Fruit fly (Drosophila melanogaster) whole organism, prepupa: ENCODE measurements around the gene ebi.
A peak's percentile ranks its signal among the peaks of the same experiment; 100 is the strongest.

Source experiments
- Blimp-1 ChIP-seq: fragments of 200-800 bp; sonication (Bioruptor generic); optimal IDR thresholded peaks from 3 replicates; lab custom pipeline; 2017; ENCODE audit warnings: missing biosample characterization, missing genetic modification characterization, mild to moderate bottlenecking, moderate library complexity, missing genetic modification reagents
- CG10669 ChIP-seq: fragments of 200-800 bp; sonication (Bioruptor generic); optimal IDR thresholded peaks from 3 replicates; lab custom pipeline; 2018; ENCODE audit warnings: missing biosample characterization, mild to moderate bottlenecking, missing genetic modification characterization, moderate library complexity
- CG11762 ChIP-seq: fragments of 200-800 bp; sonication (Bioruptor generic); optimal IDR thresholded peaks from 3 replicates; lab custom pipeline; 2016; ENCODE audit warnings: missing biosample characterization, missing genetic modification characterization; ENCODE audit not compliant: insufficient read depth
- CG11902 ChIP-seq: fragments of 200-800 bp; sonication (Bioruptor generic); optimal IDR thresholded peaks from 3 replicates; lab custom pipeline; 2016; ENCODE audit warnings: missing biosample characterization, missing genetic modification characterization
- CG1621 ChIP-seq: fragments of 200-800 bp; sonication (Bioruptor generic); optimal IDR thresholded peaks from 3 replicates; lab custom pipeline; 2018; ENCODE audit warnings: missing biosample characterization, mild to moderate bottlenecking, missing genetic modification characterization
- CG16779 ChIP-seq: fragments of 200-800 bp; sonication (Bioruptor generic); optimal IDR thresholded peaks from 3 replicates; lab custom pipeline; 2017; ENCODE audit warnings: missing biosample characterization, mild to moderate bottlenecking, missing genetic modification characterization
- CG3032 ChIP-seq: fragments of 200-800 bp; optimal IDR thresholded peaks from 2 replicates; lab custom pipeline; 2019; ENCODE audit warnings: missing biosample characterization, mild to moderate bottlenecking, missing genetic modification characterization, moderate library complexity
- CG31627 ChIP-seq: fragments of 200-800 bp; sonication (Bioruptor generic); optimal IDR thresholded peaks from 3 replicates; lab custom pipeline; 2016; ENCODE audit warnings: missing biosample characterization, missing genetic modification characterization
- CG3919 ChIP-seq: fragments of 200-800 bp; sonication (Bioruptor generic); optimal IDR thresholded peaks from 3 replicates; lab custom pipeline; 2016; ENCODE audit warnings: missing biosample characterization, missing genetic modification characterization
- CG4318 ChIP-seq: fragments of 200-800 bp; sonication (Bioruptor generic); optimal IDR thresholded peaks from 3 replicates; lab custom pipeline; 2017; ENCODE audit warnings: missing biosample characterization, mild to moderate bottlenecking, missing genetic modification characterization
- CG6276 ChIP-seq: fragments of 200-800 bp; sonication (Bioruptor generic); optimal IDR thresholded peaks from 2 replicates; lab custom pipeline; 2017; ENCODE audit warnings: missing biosample characterization, mild to moderate bottlenecking, missing genetic modification characterization
- CG6792 ChIP-seq: fragments of 200-800 bp; sonication (Bioruptor generic); optimal IDR thresholded peaks from 3 replicates; lab custom pipeline; 2016; ENCODE audit warnings: missing biosample characterization, missing genetic modification characterization
- CG6808 ChIP-seq: fragments of 200-800 bp; sonication (Bioruptor generic); optimal IDR thresholded peaks from 3 replicates; lab custom pipeline; 2017; ENCODE audit warnings: missing biosample characterization, missing genetic modification characterization, mild to moderate bottlenecking, moderate library complexity, missing genetic modification reagents
- CG6854 ChIP-seq: fragments of 200-800 bp; sonication (Bioruptor generic); optimal IDR thresholded peaks from 2 replicates; lab custom pipeline; 2017; ENCODE audit warnings: missing biosample characterization, mild to moderate bottlenecking, missing genetic modification characterization
- CG8319 ChIP-seq: fragments of 200-800 bp; sonication (Bioruptor generic); optimal IDR thresholded peaks from 3 replicates; lab custom pipeline; 2016; ENCODE audit warnings: missing biosample characterization, missing genetic modification characterization
- CG8632 ChIP-seq: fragments of 200-800 bp; sonication (Bioruptor generic); optimal IDR thresholded peaks from 3 replicates; lab custom pipeline; 2016; ENCODE audit warnings: missing biosample characterization, missing genetic modification characterization
- CG9139 ChIP-seq: fragments of 200-800 bp; sonication (Bioruptor generic); optimal IDR thresholded peaks from 3 replicates; lab custom pipeline; 2017; ENCODE audit warnings: missing biosample characterization, mild to moderate bottlenecking, missing genetic modification characterization
- Eip75B ChIP-seq: fragments of 200-800 bp; sonication (Bioruptor generic); optimal IDR thresholded peaks from 3 replicates; lab custom pipeline; 2016; ENCODE audit warnings: missing biosample characterization, missing genetic modification characterization
- Eip93F ChIP-seq: fragments of 200-800 bp; sonication (Bioruptor generic); optimal IDR thresholded peaks from 2 replicates; lab custom pipeline; 2016; ENCODE audit warnings: missing biosample characterization, mild to moderate bottlenecking, missing genetic modification characterization
- Ets21C ChIP-seq: fragments of 200-800 bp; sonication (Bioruptor generic); optimal IDR thresholded peaks from 3 replicates; lab custom pipeline; 2016; ENCODE audit warnings: missing biosample characterization, missing genetic modification characterization
- Ets96B ChIP-seq: fragments of 200-800 bp; optimal IDR thresholded peaks from 2 replicates; lab custom pipeline; 2019; ENCODE audit warnings: missing biosample characterization, mild to moderate bottlenecking, missing genetic modification characterization, moderate library complexity
- Gug ChIP-seq: fragments of 200-800 bp; sonication (Bioruptor generic); IDR thresholded peaks from 2 replicates; pipeline ENCODE4 v1.3.6; 2022; ENCODE audit warnings: missing biosample characterization, missing genetic modification characterization
- Hr39 ChIP-seq: fragments of 200-800 bp; sonication (Bioruptor generic); optimal IDR thresholded peaks from 2 replicates; lab custom pipeline; 2016; ENCODE audit warnings: missing biosample characterization, missing genetic modification characterization
- Hr4 ChIP-seq: fragments of 200-800 bp; sonication (Bioruptor generic); optimal IDR thresholded peaks from 3 replicates; lab custom pipeline; 2016; ENCODE audit warnings: missing biosample characterization, missing genetic modification characterization
- Lpt ChIP-seq: fragments of 200-800 bp; sonication (Bioruptor generic); optimal IDR thresholded peaks from 3 replicates; lab custom pipeline; 2016; ENCODE audit warnings: missing biosample characterization, missing genetic modification characterization
- Met ChIP-seq: fragments of 200-800 bp; sonication (Bioruptor generic); optimal IDR thresholded peaks from 3 replicates; lab custom pipeline; 2016; ENCODE audit warnings: missing biosample characterization, missing genetic modification characterization
- OdsH ChIP-seq: fragments of 200-800 bp; sonication (Bioruptor generic); optimal IDR thresholded peaks from 3 replicates; lab custom pipeline; 2016; ENCODE audit warnings: missing biosample characterization, missing genetic modification characterization
- Smox ChIP-seq: fragments of 200-800 bp; sonication (Bioruptor generic); optimal IDR thresholded peaks from 3 replicates; lab custom pipeline; 2016; ENCODE audit warnings: missing biosample characterization, missing genetic modification characterization
- achi ChIP-seq: fragments of 200-800 bp; sonication (Bioruptor generic); optimal IDR thresholded peaks from 3 replicates; lab custom pipeline; 2016; ENCODE audit warnings: missing biosample characterization, missing genetic modification characterization
- acj6 ChIP-seq: fragments of 200-800 bp; sonication (Bioruptor generic); optimal IDR thresholded peaks from 3 replicates; lab custom pipeline; 2016; ENCODE audit warnings: missing biosample characterization, missing genetic modification characterization
- cyc ChIP-seq: fragments of 200-800 bp; sonication (Bioruptor generic); optimal IDR thresholded peaks from 3 replicates; lab custom pipeline; 2016; ENCODE audit warnings: missing biosample characterization, missing genetic modification characterization
- dac ChIP-seq: fragments of 200-800 bp; sonication (Bioruptor generic); optimal IDR thresholded peaks from 2 replicates; lab custom pipeline; 2017; ENCODE audit warnings: missing biosample characterization, mild to moderate bottlenecking, missing genetic modification characterization
- dsx ChIP-seq: fragments of 200-800 bp; optimal IDR thresholded peaks from 3 replicates; lab custom pipeline; 2019; ENCODE audit warnings: missing biosample characterization, mild to moderate bottlenecking, missing genetic modification characterization, moderate library complexity; ENCODE audit not compliant: poor library complexity, severe bottlenecking
- eg ChIP-seq: fragments of 200-800 bp; sonication (Bioruptor generic); IDR thresholded peaks from 3 replicates; pipeline ENCODE4 v1.3.6; 2022; ENCODE audit warnings: missing biosample characterization, missing genetic modification characterization
- esn ChIP-seq: fragments of 200-800 bp; sonication (Bioruptor generic); optimal IDR thresholded peaks from 2 replicates; lab custom pipeline; 2016; ENCODE audit warnings: missing biosample characterization, mild to moderate bottlenecking, missing genetic modification characterization, moderate library complexity
- fd85E ChIP-seq: fragments of 200-800 bp; sonication (Bioruptor generic); optimal IDR thresholded peaks from 3 replicates; lab custom pipeline; 2016; ENCODE audit warnings: missing biosample characterization, missing genetic modification characterization
- fkh ChIP-seq: fragments of 200-800 bp; sonication (Bioruptor generic); optimal IDR thresholded peaks from 3 replicates; lab custom pipeline; 2017; ENCODE audit warnings: missing biosample characterization, mild to moderate bottlenecking, missing genetic modification characterization, moderate library complexity
- lz ChIP-seq: fragments of 200-800 bp; sonication (Bioruptor generic); optimal IDR thresholded peaks from 3 replicates; lab custom pipeline; 2016; ENCODE audit warnings: missing biosample characterization, missing genetic modification characterization
- net ChIP-seq: fragments of 200-800 bp; sonication (Bioruptor generic); optimal IDR thresholded peaks from 3 replicates; lab custom pipeline; 2016; ENCODE audit warnings: missing biosample characterization, missing genetic modification characterization
- pdm3 ChIP-seq: fragments of 200-800 bp; sonication (Bioruptor generic); optimal IDR thresholded peaks from 3 replicates; lab custom pipeline; 2016; ENCODE audit warnings: missing biosample characterization, missing genetic modification characterization
- salr ChIP-seq, 2 experiments: fragments of 200-800 bp; sonication (Bioruptor generic); optimal IDR thresholded peaks; 3 replicates each; lab custom pipeline; 2016 to 2018; ENCODE audit warnings: missing biosample characterization in 2 of 2, missing genetic modification characterization in 2 of 2, mild to moderate bottlenecking in 1 of 2
- spab ChIP-seq: fragments of 200-800 bp; sonication (Bioruptor generic); optimal IDR thresholded peaks from 2 replicates; lab custom pipeline; 2017; ENCODE audit warnings: missing biosample characterization, mild to moderate bottlenecking, missing genetic modification characterization, missing genetic modification reagents
- ss ChIP-seq, 2 experiments: fragments of 200-800 bp; sonication (Bioruptor generic); optimal IDR thresholded peaks; 2 replicates in 1 of 2; 3 replicates in 1 of 2; lab custom pipeline; 2017 to 2018; ENCODE audit warnings: mild to moderate bottlenecking in 2 of 2, missing biosample characterization in 2 of 2, missing genetic modification characterization in 2 of 2, moderate library complexity in 1 of 2
- svp ChIP-seq: fragments of 200-800 bp; sonication (Bioruptor generic); peaks from one replicate; lab custom pipeline; 2016; ENCODE audit warnings: missing biosample characterization, missing genetic modification characterization
- topi ChIP-seq: fragments of 200-800 bp; sonication (Bioruptor generic); optimal IDR thresholded peaks from 3 replicates; lab custom pipeline; 2016; ENCODE audit warnings: missing biosample characterization, missing genetic modification characterization
- vri ChIP-seq: fragments of 200-800 bp; sonication (Bioruptor generic); optimal IDR thresholded peaks from 3 replicates; lab custom pipeline; 2016; ENCODE audit warnings: missing biosample characterization, mild to moderate bottlenecking, missing genetic modification characterization

ebi gene

DNA sequence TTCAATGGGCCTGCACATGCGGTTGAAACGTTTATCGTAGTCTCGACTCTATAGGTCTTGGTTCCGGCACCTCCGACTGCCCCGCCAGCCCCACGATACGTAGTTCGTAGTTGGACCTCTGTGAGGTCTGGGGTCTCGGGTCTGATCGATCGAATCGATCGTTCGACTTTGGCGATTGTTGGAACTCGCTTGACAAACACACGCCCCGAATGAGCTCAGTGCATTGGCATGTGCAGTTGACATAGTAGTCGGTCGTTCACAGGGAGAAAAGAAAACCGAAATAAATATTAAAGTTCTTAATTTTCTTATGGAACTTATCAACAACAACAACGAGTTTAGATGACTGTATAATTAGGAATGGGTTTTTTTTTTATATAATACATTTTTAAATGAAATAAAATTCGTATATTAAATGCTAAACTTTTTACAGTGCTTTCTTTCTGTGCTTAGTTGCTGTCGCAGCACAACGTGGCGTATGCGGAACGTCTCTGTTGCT, 20.5 kb downstream of the ebi start (continued):
- TF ChIP-seq CG6808 (peak; percentile 37), dac (GFP tag; lab: Kevin White, UChicago) (peak; percentile 24), svp (peak; percentile 79), OdsH (GFP tag; lab: Kevin White, UChicago) (peak; percentile 65), Met (GFP tag; lab: Kevin White, UChicago) (peak; percentile 37), CG31627 (GFP tag; lab: Kevin White, UChicago) (peak; percentile 6), CG6854 (GFP tag; lab: Kevin White, UChicago) (no peak), CG9139 (no peak), Eip75B (GFP tag; lab: Kevin White, UChicago) (peak; percentile 4), fkh (GFP tag; lab: Kevin White, UChicago) (no peak), CG10669 (peak; percentile 25), lz (GFP tag; lab: Kevin White, UChicago) (no peak), CG16779 (tag; lab: Kevin White, UChicago) (no peak), CG3032 (tag; lab: Kevin White, UChicago) (no peak), CG11902 (no peak), CG4318 (peak; percentile 46), ss (GFP tag; optimal IDR thresholded peaks at IDR 0.05; lab: Kevin White, UChicago) (peak in 1 of 2 experiments; percentile 1), Hr4 (GFP tag; lab: Kevin White, UChicago) (peak; percentile 71), Eip93F (GFP tag; lab: Kevin White, UChicago) (no peak), spab (GFP tag; lab: Kevin White, UChicago) (peak; percentile 2), achi (GFP tag; lab: Kevin White, UChicago) (peak; percentile 73)

DNA sequence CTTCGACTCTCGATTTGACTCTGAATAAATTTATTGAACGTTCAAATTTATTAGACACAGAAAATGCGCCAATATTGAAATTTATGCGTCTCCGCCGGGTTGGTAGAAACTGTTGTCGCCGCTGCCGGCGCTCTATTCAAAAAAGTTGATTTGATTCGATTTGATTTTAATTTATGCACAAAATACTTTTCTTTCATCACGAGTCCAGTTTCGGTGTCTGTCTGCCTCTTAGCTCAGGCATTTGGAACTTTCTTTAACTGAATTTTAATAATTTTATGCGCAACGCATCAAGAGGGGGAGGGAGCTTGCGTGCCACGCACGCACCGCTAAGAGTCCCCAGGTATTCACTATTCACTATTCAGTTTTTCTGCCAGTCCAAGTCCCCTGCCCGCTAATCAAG, 22.6 kb downstream of the ebi start:
- no peak for TF ChIP-seq CG4318
- no peak for TF ChIP-seq Eip93F (GFP tag; lab: Kevin White, UChicago)
- no peak for TF ChIP-seq achi (GFP tag; lab: Kevin White, UChicago)

DNA sequence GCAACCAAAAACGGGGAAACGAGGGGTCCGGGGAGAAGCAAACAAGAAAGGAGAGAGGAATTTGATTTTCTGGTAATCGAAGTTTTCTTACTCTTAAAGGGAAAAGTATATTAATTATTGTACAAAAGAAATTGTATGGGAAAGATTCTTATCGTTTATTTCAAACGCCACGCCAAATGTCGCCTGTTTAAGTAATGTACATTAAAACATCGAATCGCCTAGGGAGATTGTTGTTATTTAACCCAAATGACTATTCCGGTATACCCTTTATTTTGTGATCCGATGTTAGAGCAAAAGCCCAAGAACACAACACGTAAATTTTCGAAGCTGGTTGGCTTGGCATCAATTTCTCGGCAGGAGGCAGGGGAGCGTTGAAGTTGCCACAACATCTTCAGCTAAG, 24.5 kb downstream of the ebi start:
- TF ChIP-seq Gug (GFP tag; lab: Robert Waterston, UW) (peak; percentile 35), ss (GFP tag; optimal IDR thresholded peaks at IDR 0.05; lab: Kevin White, UChicago) (peak; percentile 71 to 78), CG6276 (GFP tag; lab: Kevin White, UChicago) (peak; percentile 57), cyc (GFP tag; lab: Kevin White, UChicago) (peak; percentile 92), net (GFP tag; lab: Kevin White, UChicago) (peak; percentile 67), pdm3 (GFP tag; lab: Kevin White, UChicago) (peak; percentile 86), dsx (peak; percentile 75), OdsH (GFP tag; lab: Kevin White, UChicago) (peak; percentile 79), Ets21C (GFP tag; lab: Kevin White, UChicago) (peak; percentile 89), CG4318 (peak; percentile 34), esn (GFP tag; lab: Kevin White, UChicago) (peak; percentile 95), achi (GFP tag; lab: Kevin White, UChicago) (peak; percentile 84), CG11762 (GFP tag; lab: Kevin White, UChicago) (peak; percentile 83), Blimp-1 (GFP tag; lab: Kevin White, UChicago) (peak; percentile 80), eg (GFP tag; lab: Robert Waterston, UW) (peak; percentile 73), Hr4 (GFP tag; lab: Kevin White, UChicago) (peak; percentile 62), Lpt (GFP tag; lab: Kevin White, UChicago) (peak; percentile 48), CG8632 (GFP tag; lab: Kevin White, UChicago) (peak; percentile 68), fkh (GFP tag; lab: Kevin White, UChicago) (no peak), vri (peak; percentile 91), Smox (GFP tag; lab: Kevin White, UChicago) (peak; percentile 92), fd85E (GFP tag; lab: Kevin White, UChicago) (peak; percentile 20), CG16779 (tag; lab: Kevin White, UChicago) (peak; percentile 51), acj6 (peak; percentile 88), CG8319 (GFP tag; lab: Kevin White, UChicago) (peak; percentile 68), CG3919 (GFP tag; lab: Kevin White, UChicago) (peak; percentile 88), CG6792 (GFP tag; lab: Kevin White, UChicago) (peak; percentile 84), Met (GFP tag; lab: Kevin White, UChicago) (peak; percentile 94), CG9139 (peak; percentile 50), Hr39 (peak; percentile 94), Ets96B (tag; lab: Kevin White, UChicago) (peak; percentile 86), salr (GFP tag; optimal IDR thresholded peaks at IDR 0.05; lab: Kevin White, UChicago) (peak; percentile 65 to 78), topi (GFP tag; lab: Kevin White, UChicago) (peak; percentile 93), CG1621 (tag; lab: Kevin White, UChicago) (peak; percentile 60), Eip75B (GFP tag; lab: Kevin White, UChicago) (peak; percentile 87)
